Worm (Caenorhabditis elegans) whole organism, L4/young adult: Measurements from ENCODE around the gene T01G5.7.

Source experiments
- dao-5 ChIP-seq: sonication (generic microtip); optimal IDR thresholded peaks from 2 replicates; lab custom pipeline; 2016; ENCODE audit warnings: missing genotype, missing genetic modification characterization, moderate library complexity, missing compliant biosample characterization
- him-1 ChIP-seq: sonication (generic microtip); optimal IDR thresholded peaks from 2 replicates; lab custom pipeline; 2016; ENCODE audit warnings: missing genotype, missing genetic modification reagents, missing genetic modification characterization, missing compliant biosample characterization

DNA sequence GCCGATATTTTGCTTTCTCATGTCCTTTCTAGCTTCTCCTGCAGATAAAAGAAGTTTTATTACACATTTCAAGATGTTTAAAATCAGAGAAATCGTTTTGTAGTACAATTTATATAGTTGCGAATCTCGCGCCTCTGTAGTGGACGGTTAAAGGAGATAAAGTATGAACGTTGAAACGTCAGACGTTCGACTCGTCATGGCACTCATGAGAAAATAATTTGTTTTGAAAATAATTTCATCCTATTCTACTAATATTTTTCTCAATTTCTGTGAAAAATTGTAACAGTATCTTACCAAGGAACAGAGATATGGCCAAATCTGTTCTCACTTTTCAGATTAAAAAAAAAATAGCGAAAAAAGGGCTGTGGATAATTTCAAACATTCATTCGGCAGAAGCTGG, 36.0 kb downstream of the T01G5.7 start, which contains the start of gene T09F5.20:
- TF ChIP-seq dao-5 (tag; lab: Kevin White, UChicago) (no peak), him-1 (tag; lab: Kevin White, UChicago) (no peak)
